Fruit fly (Drosophila melanogaster) whole organism: Measurements from ENCODE around the gene crb.

Source experiments
- CG8478 ChIP-seq: fragments of >200 bp; optimal IDR thresholded peaks from 2 replicates; lab custom pipeline; 2018; ENCODE audit warnings: inconsistent platforms
- Dll ChIP-seq: fragments of >200 bp; optimal IDR thresholded peaks from 2 replicates; lab custom pipeline; 2017
- EcR ChIP-seq, 2 experiments: fragments of >200 bp; optimal IDR thresholded peaks; 2 replicates each; lab custom pipeline; 2017; ENCODE audit warnings: missing biosample characterization in 2 of 2, missing genetic modification characterization in 2 of 2, missing genetic modification reagents in 2 of 2
- pan ChIP-seq: fragments of >200 bp; optimal IDR thresholded peaks from 2 replicates; lab custom pipeline; 2017
- psq ChIP-seq: fragments of >200 bp; optimal IDR thresholded peaks from 2 replicates; lab custom pipeline; 2017
- usp ChIP-seq: fragments of >200 bp; optimal IDR thresholded peaks from 2 replicates; lab custom pipeline; 2017; ENCODE audit warnings: missing biosample characterization, missing genetic modification characterization, mixed read lengths

Gene crb

dm6 chr3R:24279291-24279690 lies 15.6 kb upstream of the crb start, which contains the start of gene shps:
Gene shps, plus strand, starts transcription at chr3R:24279572.
- TF ChIP-seq Dll (lab: Kevin White, UChicago) (no peak), psq (lab: Kevin White, UChicago) (no peak), EcR (GFP tag; optimal IDR thresholded peaks at IDR 0.05; lab: Kevin White, UChicago) (no peak), CG8478 (lab: Kevin White, UChicago) (no peak), usp (GFP tag; lab: Kevin White, UChicago) (no peak), pan (lab: Kevin White, UChicago) (no peak)

dm6 chr3R:24282567-24283324 lies 12.1 kb upstream of the crb start:
- TF ChIP-seq EcR (GFP tag; optimal IDR thresholded peaks at IDR 0.05; lab: Kevin White, UChicago) (no peak), pan (lab: Kevin White, UChicago) (no peak), usp (GFP tag; lab: Kevin White, UChicago) (no peak), psq (lab: Kevin White, UChicago) (no peak), CG8478 (lab: Kevin White, UChicago) (no peak), Dll (lab: Kevin White, UChicago) (no peak)

dm6 chr3R:24283582-24284085 lies 11.2 kb upstream of the crb start, which contains the start of gene CG6356:
Gene CG6356, plus strand, starts transcription at chr3R:24283955.
- TF ChIP-seq usp (GFP tag; lab: Kevin White, UChicago), result no peak
- peak in 1 of 2 experiments; percentile 48 for TF ChIP-seq EcR (GFP tag; optimal IDR thresholded peaks at IDR 0.05; lab: Kevin White, UChicago)

dm6 chr3R:24284164-24284563 lies 10.7 kb upstream of the crb start:
- TF ChIP-seq EcR (GFP tag; optimal IDR thresholded peaks at IDR 0.05; lab: Kevin White, UChicago) (no peak), CG8478 (lab: Kevin White, UChicago) (no peak), psq (lab: Kevin White, UChicago) (no peak), pan (lab: Kevin White, UChicago) (no peak), usp (GFP tag; lab: Kevin White, UChicago) (no peak), Dll (lab: Kevin White, UChicago) (no peak)

- TF ChIP-seq CG8478 (lab: Kevin White, UChicago), result no peak
- TF ChIP-seq usp (GFP tag; lab: Kevin White, UChicago), result no peak
- TF ChIP-seq pan (lab: Kevin White, UChicago), result no peak
- no peak for TF ChIP-seq psq (lab: Kevin White, UChicago)
- TF ChIP-seq Dll (lab: Kevin White, UChicago), result no peak
- TF ChIP-seq EcR (GFP tag; optimal IDR thresholded peaks at IDR 0.05; lab: Kevin White, UChicago), result no peak
These were observed 9.5 kb upstream of the crb start for dm6 chr3R:24285423-24285822.

dm6 chr3R:24287157-24287556 lies 7.7 kb upstream of the crb start:
- TF ChIP-seq Dll (lab: Kevin White, UChicago) (no peak), pan (lab: Kevin White, UChicago) (no peak), CG8478 (lab: Kevin White, UChicago) (no peak), EcR (GFP tag; optimal IDR thresholded peaks at IDR 0.05; lab: Kevin White, UChicago) (no peak), usp (GFP tag; lab: Kevin White, UChicago) (no peak), psq (lab: Kevin White, UChicago) (no peak)

dm6 chr3R:24289768-24290349 lies 5.0 kb upstream of the crb start, which contains the start of the genes CG34290 and Uck:
Gene CG34290, minus strand, starts transcription at chr3R:24289818.
Gene Uck, plus strand, starts transcription at chr3R:24290172.
- no peak for TF ChIP-seq pan (lab: Kevin White, UChicago)
- TF ChIP-seq CG8478 (lab: Kevin White, UChicago), result no peak
- no peak for TF ChIP-seq EcR (GFP tag; optimal IDR thresholded peaks at IDR 0.05; lab: Kevin White, UChicago)
- TF ChIP-seq usp (GFP tag; lab: Kevin White, UChicago), result no peak
- no peak for TF ChIP-seq Dll (lab: Kevin White, UChicago)
- TF ChIP-seq psq (lab: Kevin White, UChicago), result no peak

dm6 chr3R:24293171-24293570 lies 1.7 kb upstream of the crb start:
- TF ChIP-seq Dll (lab: Kevin White, UChicago), result no peak
- TF ChIP-seq usp (GFP tag; lab: Kevin White, UChicago), result no peak
- no peak for TF ChIP-seq pan (lab: Kevin White, UChicago)
- no peak for TF ChIP-seq psq (lab: Kevin White, UChicago)
- no peak for TF ChIP-seq EcR (GFP tag; optimal IDR thresholded peaks at IDR 0.05; lab: Kevin White, UChicago)
- TF ChIP-seq CG8478 (lab: Kevin White, UChicago), result no peak

dm6 chr3R:24294299-24294698 lies 579 bp upstream of the crb start, which contains the start of gene CG5715:
Gene CG5715, minus strand, starts transcription at chr3R:24294399.
- TF ChIP-seq Dll (lab: Kevin White, UChicago) (no peak), usp (GFP tag; lab: Kevin White, UChicago) (no peak), CG8478 (lab: Kevin White, UChicago) (no peak), pan (lab: Kevin White, UChicago) (no peak), psq (lab: Kevin White, UChicago) (no peak), EcR (GFP tag; optimal IDR thresholded peaks at IDR 0.05; lab: Kevin White, UChicago) (no peak)

dm6 chr3R:24295556-24296465 lies 933 bp downstream of the crb start:
- TF ChIP-seq CG8478 (lab: Kevin White, UChicago), result no peak
- TF ChIP-seq psq (lab: Kevin White, UChicago), result no peak
